Fruit fly (Drosophila melanogaster) whole organism, embryonic: ENCODE results near the gene CG42404.

Source experiments
- Atf3 ChIP-seq: fragments of 200-800 bp; sonication (Bioruptor generic); optimal IDR thresholded peaks from 3 replicates; lab custom pipeline; 2016; ENCODE audit warnings: missing biosample characterization, missing genetic modification characterization
- CG10959 ChIP-seq: fragments of 200-800 bp; sonication (Bioruptor generic); IDR thresholded peaks from 2 replicates; pipeline ENCODE4 v1.3.6; 2022; ENCODE audit warnings: missing biosample characterization, missing genetic modification characterization
- CG12659 ChIP-seq: fragments of 200-800 bp; sonication (Bioruptor generic); optimal IDR thresholded peaks from 3 replicates; lab custom pipeline; 2017; ENCODE audit warnings: mild to moderate bottlenecking, missing biosample characterization, missing genetic modification reagents, missing genetic modification characterization
- CG12769 ChIP-seq: fragments of 200-800 bp; sonication (Bioruptor generic); optimal IDR thresholded peaks from 2 replicates; lab custom pipeline; 2019; ENCODE audit warnings: missing biosample characterization, mild to moderate bottlenecking, missing genetic modification characterization, moderate library complexity
- CG1602 ChIP-seq: fragments of 200-800 bp; sonication (Bioruptor generic); optimal IDR thresholded peaks from 3 replicates; lab custom pipeline; 2016; ENCODE audit warnings: missing biosample characterization, missing genetic modification characterization
- CG17385 ChIP-seq: fragments of 200-800 bp; sonication (Bioruptor generic); optimal IDR thresholded peaks from 3 replicates; lab custom pipeline; 2018; ENCODE audit warnings: missing biosample characterization, mild to moderate bottlenecking, missing genetic modification characterization
- CG1832 ChIP-seq: fragments of 200-800 bp; sonication (Bioruptor generic); optimal IDR thresholded peaks from 2 replicates; lab custom pipeline; 2017; ENCODE audit warnings: missing biosample characterization, mild to moderate bottlenecking, missing genetic modification characterization, inconsistent platforms
- CG2678 ChIP-seq: fragments of 200-800 bp; sonication (Bioruptor generic); optimal IDR thresholded peaks from 3 replicates; lab custom pipeline; 2019; ENCODE audit warnings: missing biosample characterization, mild to moderate bottlenecking, missing genetic modification characterization, moderate library complexity
- CG2712 ChIP-seq: fragments of 200-800 bp; optimal IDR thresholded peaks from 3 replicates; lab custom pipeline; 2019; ENCODE audit warnings: missing biosample characterization, mild to moderate bottlenecking, missing genetic modification characterization, moderate library complexity
- CG3163 ChIP-seq: fragments of 200-800 bp; sonication (Bioruptor generic); optimal IDR thresholded peaks from 3 replicates; lab custom pipeline; 2016; ENCODE audit warnings: missing biosample characterization, missing genetic modification characterization
- CG34376 ChIP-seq: fragments of 200-800 bp; sonication (Bioruptor generic); optimal IDR thresholded peaks from 2 replicates; lab custom pipeline; 2018; ENCODE audit warnings: missing biosample characterization, mild to moderate bottlenecking, missing genetic modification characterization
- CG4424 ChIP-seq: fragments of 200-800 bp; sonication (Bioruptor generic); optimal IDR thresholded peaks from 3 replicates; lab custom pipeline; 2016; ENCODE audit warnings: missing biosample characterization, missing genetic modification characterization
- CG7987 ChIP-seq: fragments of 200-800 bp; sonication (Bioruptor generic); optimal IDR thresholded peaks from 2 replicates; lab custom pipeline; 2018; ENCODE audit warnings: missing biosample characterization, mild to moderate bottlenecking, missing genetic modification characterization, moderate library complexity
- CoRest ChIP-seq: fragments of 200-800 bp; sonication (Bioruptor generic); optimal IDR thresholded peaks from 3 replicates; lab custom pipeline; 2018; ENCODE audit warnings: missing biosample characterization, mild to moderate bottlenecking, missing genetic modification characterization, moderate library complexity
- Dip3 ChIP-seq: fragments of 200-800 bp; sonication (Bioruptor generic); optimal IDR thresholded peaks from 3 replicates; lab custom pipeline; 2016; ENCODE audit warnings: missing biosample characterization, missing genetic modification characterization
- Fer1 ChIP-seq: fragments of 200-800 bp; sonication (Bioruptor generic); optimal IDR thresholded peaks from 2 replicates; lab custom pipeline; 2017; ENCODE audit warnings: missing biosample characterization, mild to moderate bottlenecking, missing genetic modification characterization
- HLH3B ChIP-seq: fragments of 200-800 bp; sonication (Bioruptor generic); IDR thresholded peaks from 2 replicates; pipeline ENCODE4 v1.3.6; 2022; ENCODE audit warnings: missing biosample characterization, missing genetic modification characterization
- Hand ChIP-seq: fragments of 200-800 bp; sonication (Bioruptor generic); optimal IDR thresholded peaks from 2 replicates; lab custom pipeline; 2017; ENCODE audit warnings: mild to moderate bottlenecking, missing biosample characterization, missing genetic modification reagents, missing genetic modification characterization
- Lhr ChIP-seq: fragments of 200-800 bp; sonication (Bioruptor generic); optimal IDR thresholded peaks from 3 replicates; lab custom pipeline; 2017; ENCODE audit warnings: mild to moderate bottlenecking, missing biosample characterization, missing genetic modification reagents, missing genetic modification characterization
- Med ChIP-seq: fragments of 200-800 bp; sonication (Bioruptor generic); peaks from one replicate; lab custom pipeline; 2016; ENCODE audit warnings: missing biosample characterization, missing genetic modification characterization, mild to moderate bottlenecking, inconsistent platforms, moderate library complexity
- Mrtf ChIP-seq: fragments of 200-800 bp; sonication (Bioruptor generic); IDR thresholded peaks from 3 replicates; pipeline ENCODE4 v1.3.6; 2022; ENCODE audit warnings: missing biosample characterization, missing genetic modification characterization
- Myb ChIP-seq: fragments of 200-800 bp; sonication (Bioruptor generic); optimal IDR thresholded peaks from 2 replicates; lab custom pipeline; 2016; ENCODE audit warnings: missing biosample characterization, missing genetic modification characterization
- Nf-YB ChIP-seq: fragments of 200-800 bp; sonication (Bioruptor generic); optimal IDR thresholded peaks from 3 replicates; lab custom pipeline; 2019; ENCODE audit warnings: missing biosample characterization, mild to moderate bottlenecking, missing genetic modification characterization, moderate library complexity
- Sox102F ChIP-seq: fragments of 200-800 bp; sonication (Bioruptor generic); optimal IDR thresholded peaks from 2 replicates; lab custom pipeline; 2018; ENCODE audit warnings: missing biosample characterization, mild to moderate bottlenecking, missing genetic modification characterization, moderate library complexity
- ab ChIP-seq: fragments of 200-800 bp; sonication (Bioruptor generic); optimal IDR thresholded peaks from 2 replicates; lab custom pipeline; 2016; ENCODE audit warnings: missing biosample characterization, missing genetic modification characterization
- ase ChIP-seq: fragments of 200-800 bp; sonication (Bioruptor generic); IDR thresholded peaks from 3 replicates; pipeline ENCODE4 v1.3.6; 2022; ENCODE audit warnings: missing biosample characterization, missing genetic modification characterization
- chn ChIP-seq: fragments of 200-800 bp; sonication (Bioruptor generic); optimal IDR thresholded peaks from 2 replicates; lab custom pipeline; 2016; ENCODE audit warnings: missing biosample characterization, missing genetic modification characterization
- ci ChIP-seq: fragments of 200-800 bp; sonication (Bioruptor generic); IDR thresholded peaks from 3 replicates; pipeline ENCODE4 v1.3.6; 2022; ENCODE audit warnings: missing biosample characterization, missing genetic modification characterization
- crp ChIP-seq, 2 experiments: fragments of 200-800 bp; sonication (Bioruptor generic); optimal IDR thresholded peaks; 2 replicates in 1 of 2; 3 replicates in 1 of 2; lab custom pipeline; 2017; ENCODE audit warnings: missing biosample characterization in 2 of 2, missing genetic modification characterization in 2 of 2, mild to moderate bottlenecking in 1 of 2, moderate library complexity in 1 of 2
- cwo ChIP-seq: fragments of 200-800 bp; sonication (Bioruptor generic); optimal IDR thresholded peaks from 3 replicates; lab custom pipeline; 2017; ENCODE audit warnings: missing biosample characterization, missing genetic modification characterization, mild to moderate bottlenecking, moderate library complexity, missing genetic modification reagents
- fru ChIP-seq: fragments of >200 bp; optimal IDR thresholded peaks from 2 replicates; lab custom pipeline; 2017
- fu2 ChIP-seq: fragments of 200-800 bp; sonication (Bioruptor generic); optimal IDR thresholded peaks from 2 replicates; lab custom pipeline; 2016; ENCODE audit warnings: missing biosample characterization, missing genetic modification characterization
- gcm ChIP-seq: fragments of 200-800 bp; sonication (Bioruptor generic); optimal IDR thresholded peaks from 2 replicates; lab custom pipeline; 2019; ENCODE audit warnings: missing biosample characterization, mild to moderate bottlenecking, missing genetic modification characterization, moderate library complexity
- hbn ChIP-seq: fragments of 200-800 bp; sonication (Bioruptor generic); IDR thresholded peaks from 2 replicates; pipeline ENCODE4 v1.3.6; 2022; ENCODE audit warnings: missing biosample characterization, missing genetic modification characterization; ENCODE audit not compliant: partially characterized antibody
- hkb ChIP-seq, 2 experiments: fragments of 200-800 bp in 1 of 2; fragments of >200 bp in 1 of 2; sonication (Bioruptor generic) in 1 of 2; IDR thresholded peaks in 1 of 2; optimal IDR thresholded peaks in 1 of 2; 2 replicates each; pipeline versions ENCODE4 v1.3.6 to Lab custom; 2017 to 2022; ENCODE audit warnings: missing biosample characterization in 1 of 2, missing genetic modification characterization in 1 of 2
- jigr1 ChIP-seq: fragments of 200-800 bp; sonication (Bioruptor generic); IDR thresholded peaks from 3 replicates; pipeline ENCODE4 v1.3.6; 2022; ENCODE audit warnings: missing biosample characterization, missing genetic modification characterization
- lab ChIP-seq: fragments of 200-800 bp; sonication (Bioruptor generic); optimal IDR thresholded peaks from 3 replicates; lab custom pipeline; 2017; ENCODE audit warnings: missing biosample characterization, missing genetic modification characterization, mild to moderate bottlenecking, moderate library complexity, missing genetic modification reagents
- luna ChIP-seq: fragments of 200-800 bp; sonication (Bioruptor generic); optimal IDR thresholded peaks from 2 replicates; lab custom pipeline; 2016; ENCODE audit warnings: missing biosample characterization, missing genetic modification characterization
- onecut ChIP-seq: fragments of 200-800 bp; sonication (Bioruptor generic); IDR thresholded peaks from 2 replicates; pipeline ENCODE4 v1.3.6; 2022; ENCODE audit warnings: missing biosample characterization, missing genetic modification characterization
- p53 ChIP-seq: fragments of 200-800 bp; sonication (Bioruptor generic); optimal IDR thresholded peaks from 2 replicates; lab custom pipeline; 2016; ENCODE audit warnings: missing biosample characterization, missing genetic modification characterization
- pfk ChIP-seq: fragments of 200-800 bp; sonication (Bioruptor generic); optimal IDR thresholded peaks from 2 replicates; lab custom pipeline; 2018; ENCODE audit warnings: missing biosample characterization, mild to moderate bottlenecking, missing genetic modification characterization, moderate library complexity
- phol ChIP-seq: fragments of 200-800 bp; sonication (Bioruptor generic); optimal IDR thresholded peaks from 3 replicates; lab custom pipeline; 2018; ENCODE audit warnings: missing biosample characterization, mild to moderate bottlenecking, missing genetic modification characterization, moderate library complexity
- pita ChIP-seq: fragments of 200-800 bp; sonication (Bioruptor generic); optimal IDR thresholded peaks from 2 replicates; lab custom pipeline; 2017; ENCODE audit warnings: missing biosample characterization, mild to moderate bottlenecking, missing genetic modification characterization
- sens ChIP-seq: fragments of 200-800 bp; sonication (Bioruptor generic); peaks from one replicate; lab custom pipeline; 2016; ENCODE audit warnings: missing biosample characterization, missing genetic modification characterization
- sob ChIP-seq: fragments of 200-800 bp; sonication (Bioruptor generic); IDR thresholded peaks from 2 replicates; pipeline ENCODE4 v1.3.6; 2022; ENCODE audit warnings: missing biosample characterization, missing genetic modification characterization
- sqz ChIP-seq: fragments of 200-800 bp; sonication (Bioruptor generic); optimal IDR thresholded peaks from 3 replicates; lab custom pipeline; 2018; ENCODE audit warnings: missing biosample characterization, mild to moderate bottlenecking, missing genetic modification characterization
- tgo ChIP-seq: fragments of 200-800 bp; sonication (Bioruptor generic); IDR thresholded peaks from 3 replicates; pipeline ENCODE4 v1.3.6; 2022; ENCODE audit warnings: missing biosample characterization, missing genetic modification characterization
- usp ChIP-seq: fragments of >200 bp; optimal IDR thresholded peaks from 2 replicates; lab custom pipeline; 2017; ENCODE audit warnings: missing biosample characterization, missing genetic modification characterization
- vnd ChIP-seq: fragments of 200-800 bp; sonication (Bioruptor generic); IDR thresholded peaks from 3 replicates; pipeline ENCODE4 v1.3.6; 2022; ENCODE audit warnings: missing biosample characterization, missing genetic modification characterization; ENCODE audit not compliant: partially characterized antibody

Gene CG42404

DNA sequence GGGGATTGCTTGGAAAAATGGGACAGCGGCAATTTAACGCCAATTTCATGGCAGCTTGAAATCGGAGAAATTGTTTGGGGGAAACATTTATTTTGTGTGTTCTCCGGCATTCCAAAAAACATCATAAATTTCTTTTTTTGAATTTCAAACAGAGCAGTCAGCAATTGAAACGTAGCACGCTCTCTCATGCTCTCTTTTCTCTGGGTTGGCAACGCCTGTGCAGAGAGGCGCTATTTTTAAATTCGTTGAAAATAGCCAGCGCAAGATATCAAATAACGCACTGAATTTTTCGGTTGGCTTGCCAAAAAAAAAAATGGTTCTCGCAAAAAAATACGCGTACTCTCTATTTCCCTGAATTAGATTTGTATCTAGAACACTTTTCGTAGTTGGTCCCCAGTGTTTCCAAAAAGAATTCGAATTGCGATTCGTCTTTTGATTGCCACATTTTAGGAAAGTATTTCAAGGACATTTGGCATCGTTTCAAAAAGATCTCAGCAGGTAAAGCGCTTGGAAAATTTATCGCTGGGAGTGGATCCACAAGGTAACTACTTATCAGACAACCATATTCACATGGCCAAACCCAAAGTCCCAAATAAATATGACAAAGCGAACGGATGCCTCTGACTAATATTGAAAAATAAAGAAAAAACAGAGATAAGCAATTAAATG, 36.3 kb downstream of the CG42404 start (continued):
- peak; percentile 21 for TF ChIP-seq CG2712 (tag; lab: Kevin White, UChicago)
- TF ChIP-seq crp (GFP tag; optimal IDR thresholded peaks at IDR 0.05; lab: Kevin White, UChicago) = peak in 1 of 2 experiments; percentile 25
- TF ChIP-seq pfk (GFP tag; lab: Kevin White, UChicago) = peak; percentile 6
- peak; percentile 71 for TF ChIP-seq Myb (GFP tag; lab: Kevin White, UChicago)
- peak; percentile 41 for TF ChIP-seq Lhr (GFP tag; lab: Kevin White, UChicago)
- TF ChIP-seq Hand (GFP tag; lab: Kevin White, UChicago) = peak; percentile 25
- no peak for TF ChIP-seq sob
- peak; percentile 22 for TF ChIP-seq CG12659 (GFP tag; lab: Kevin White, UChicago)
- no peak for TF ChIP-seq CG10959 (GFP tag; lab: Robert Waterston, UW)
- TF ChIP-seq lab (GFP tag; lab: Kevin White, UChicago) = peak; percentile 26
- TF ChIP-seq p53 (GFP tag; lab: Kevin White, UChicago) = peak; percentile 13

DNA sequence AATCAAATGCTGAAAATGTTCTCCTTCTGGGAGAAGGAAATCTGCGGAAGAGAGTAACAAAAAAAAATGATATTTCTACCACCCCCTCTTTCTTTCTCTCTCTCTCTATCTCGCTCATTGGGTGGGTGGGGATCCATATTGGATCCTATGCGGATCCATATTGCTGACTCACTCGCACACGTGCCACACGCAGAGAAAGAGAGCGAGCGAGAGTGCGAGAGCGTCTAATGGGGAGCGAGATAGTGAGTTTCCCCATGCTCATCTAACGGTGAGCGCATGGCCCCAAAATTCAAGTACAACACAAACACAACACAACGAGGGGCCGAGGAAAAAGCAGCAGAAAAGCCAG, 36.8 kb downstream of the CG42404 start:
- TF ChIP-seq Fer1 (GFP tag; lab: Kevin White, UChicago) (peak; percentile 37), vnd (GFP tag; lab: Robert Waterston, UW) (no peak), pita (GFP tag; lab: Kevin White, UChicago) (no peak), usp (GFP tag; lab: Kevin White, UChicago) (no peak), CG34376 (GFP tag; lab: Kevin White, UChicago) (peak; percentile 64), jigr1 (GFP tag; lab: Robert Waterston, UW) (no peak), ab (no peak), fu2 (no peak), CG17385 (GFP tag; lab: Kevin White, UChicago) (peak; percentile 49), luna (GFP tag; lab: Kevin White, UChicago) (no peak), sens (peak; percentile 63), CG12769 (tag; lab: Kevin White, UChicago) (peak; percentile 8), hbn (GFP tag; lab: Robert Waterston, UW) (no peak), onecut (GFP tag; lab: Robert Waterston, UW) (peak; percentile 11; the same call in 1 of the 2 replicates), cwo (GFP tag; lab: Kevin White, UChicago) (peak; percentile 70), Atf3 (GFP tag; lab: Kevin White, UChicago) (no peak), Sox102F (GFP tag; lab: Kevin White, UChicago) (no peak), ase (GFP tag; lab: Robert Waterston, UW) (no peak), Nf-YB (peak; percentile 55), ci (GFP tag; lab: Robert Waterston, UW) (no peak), CG2678 (peak; percentile 7), Mrtf (GFP tag; lab: Robert Waterston, UW) (no peak), CG3163 (GFP tag; lab: Kevin White, UChicago) (peak; percentile 24), CG7987 (GFP tag; lab: Kevin White, UChicago) (peak; percentile 9), fru (lab: Kevin White, UChicago) (no peak), sqz (GFP tag; lab: Kevin White, UChicago) (peak; percentile 82), phol (tag; lab: Kevin White, UChicago) (peak; percentile 53), CG1602 (GFP tag; lab: Kevin White, UChicago) (no peak), gcm (GFP tag; lab: Kevin White, UChicago) (peak; percentile 30), CG1832 (GFP tag; lab: Kevin White, UChicago) (peak; percentile 87), HLH3B (GFP tag; lab: Robert Waterston, UW) (no peak), hkb (optimal IDR thresholded peaks at IDR 0.05; lab: Kevin White, UChicago) (no peak), hkb (GFP tag; IDR thresholded peaks at IDR 0.05; lab: Robert Waterston, UW) (no peak), Dip3 (GFP tag; lab: Kevin White, UChicago) (no peak), Med (GFP tag; lab: Kevin White, UChicago) (peak; percentile 64), CoRest (tag; lab: Kevin White, UChicago) (no peak), chn (peak; percentile 58), CG4424 (GFP tag; lab: Kevin White, UChicago) (no peak), tgo (no peak)
